Worm (Caenorhabditis elegans) whole organism, L1 larva: ENCODE results near the gene txt-17.

Source experiments
- C16A3.4 ChIP-seq: fragments of 150-350 bp; optimal IDR thresholded peaks from 2 replicates; lab custom pipeline; 2014; ENCODE audit warnings: missing biosample characterization, missing genetic modification characterization
- C34B4.2 ChIP-seq: sonication (generic microtip); optimal IDR thresholded peaks from 2 replicates; lab custom pipeline; 2017; ENCODE audit warnings: mild to moderate bottlenecking, missing genetic modification characterization, missing compliant biosample characterization
- F16B12.6 ChIP-seq: fragments of 150-350 bp; optimal IDR thresholded peaks from 2 replicates; lab custom pipeline; 2014; ENCODE audit warnings: missing biosample characterization, missing genetic modification characterization
- ama-1 ChIP-seq: fragments of 150-350 bp; optimal IDR thresholded peaks from 2 replicates; lab custom pipeline; 2014
- blmp-1 ChIP-seq: fragments of 150-350 bp; optimal IDR thresholded peaks from 2 replicates; lab custom pipeline; 2014; ENCODE audit warnings: missing biosample characterization, missing genetic modification characterization
- ceh-8 ChIP-seq: fragments of 200-800 bp; sonication (Bioruptor generic); optimal IDR thresholded peaks from 2 replicates; lab custom pipeline; 2018; ENCODE audit warnings: mild to moderate bottlenecking, missing genetic modification characterization, moderate library complexity, missing compliant biosample characterization
- dsc-1 ChIP-seq: sonication (generic microtip); optimal IDR thresholded peaks from 2 replicates; lab custom pipeline; 2016; ENCODE audit warnings: mild to moderate bottlenecking, missing genetic modification characterization, missing compliant biosample characterization
- efl-1 ChIP-seq, 4 experiments: fragments of 150-350 bp; optimal IDR thresholded peaks in 3 of 4; peaks in 1 of 4; 1 replicate in 1 of 4; 2 replicates in 3 of 4; lab custom pipeline; 2014; ENCODE audit warnings: missing biosample characterization in 2 of 4, missing genetic modification characterization in 2 of 4, missing genetic modification reagents in 2 of 4
- efl-3 ChIP-seq: fragments of 200-800 bp; sonication (Bioruptor generic); optimal IDR thresholded peaks from 2 replicates; lab custom pipeline; 2018; ENCODE audit warnings: mild to moderate bottlenecking, missing genetic modification characterization, missing compliant biosample characterization
- elt-2 ChIP-seq: sonication (generic microtip); optimal IDR thresholded peaks from 2 replicates; lab custom pipeline; 2016; ENCODE audit warnings: missing genetic modification characterization, mild to moderate bottlenecking, inconsistent platforms, missing compliant biosample characterization, missing genetic modification reagents
- elt-3 ChIP-seq, 6 experiments: fragments of 150-350 bp in 1 of 6; sonication (generic microtip); optimal IDR thresholded peaks; 2 replicates each; lab custom pipeline; 2017 to 2018; ENCODE audit warnings: missing biosample characterization in 6 of 6, missing genetic modification characterization in 6 of 6, inconsistent platforms in 1 of 6
- ets-5 ChIP-seq: fragments of 200-800 bp; sonication (Bioruptor generic); IDR thresholded peaks from 2 replicates; pipeline ENCODE4 v1.3.6; 2022; ENCODE audit warnings: missing genetic modification characterization, missing compliant biosample characterization
- fkh-8 ChIP-seq: sonication (generic microtip); optimal IDR thresholded peaks from 2 replicates; lab custom pipeline; 2016; ENCODE audit warnings: mild to moderate bottlenecking, missing genetic modification characterization, missing compliant biosample characterization
- fos-1 ChIP-seq: fragments of 150-350 bp; optimal IDR thresholded peaks from 2 replicates; lab custom pipeline; 2014; ENCODE audit warnings: missing biosample characterization, missing genetic modification characterization
- hlh-4 ChIP-seq: sonication (generic microtip); optimal IDR thresholded peaks from 2 replicates; lab custom pipeline; 2016; ENCODE audit warnings: mild to moderate bottlenecking, missing genetic modification characterization, missing compliant biosample characterization
- hpl-2 ChIP-seq: fragments of 150-350 bp; optimal IDR thresholded peaks from 2 replicates; lab custom pipeline; 2014; ENCODE audit warnings: missing biosample characterization, missing genetic modification reagents, missing genetic modification characterization
- lin-13 ChIP-seq: fragments of 150-350 bp; optimal IDR thresholded peaks from 2 replicates; lab custom pipeline; 2014; ENCODE audit warnings: missing biosample characterization, missing genetic modification reagents, missing genetic modification characterization
- lin-35 ChIP-seq, 2 experiments: fragments of 150-350 bp; optimal IDR thresholded peaks; 2 replicates each; lab custom pipeline; 2014; ENCODE audit warnings: missing biosample characterization in 2 of 2, missing genetic modification characterization in 2 of 2, missing genetic modification reagents in 2 of 2
- lin-39 ChIP-seq: fragments of 150-350 bp; optimal IDR thresholded peaks from 2 replicates; lab custom pipeline; 2014; ENCODE audit warnings: missing biosample characterization, missing genetic modification reagents, missing genetic modification characterization
- lsy-2 ChIP-seq, 2 experiments: fragments of 150-350 bp; optimal IDR thresholded peaks; 2 replicates each; lab custom pipeline; 2014; ENCODE audit warnings: missing biosample characterization in 2 of 2, missing genetic modification characterization in 2 of 2
- mdl-1 ChIP-seq, 2 experiments: fragments of 150-350 bp; optimal IDR thresholded peaks; 2 replicates each; lab custom pipeline; 2014 to 2017; ENCODE audit warnings: missing biosample characterization in 2 of 2, missing genetic modification characterization in 2 of 2, inconsistent platforms in 1 of 2
- mef-2 ChIP-seq: fragments of 150-350 bp; optimal IDR thresholded peaks from 2 replicates; lab custom pipeline; 2014; ENCODE audit warnings: missing biosample characterization, missing genetic modification characterization
- mep-1 ChIP-seq: fragments of 150-350 bp; optimal IDR thresholded peaks from 2 replicates; lab custom pipeline; 2014; ENCODE audit warnings: missing biosample characterization, missing genetic modification characterization
- nhr-11 ChIP-seq: fragments of 150-350 bp; optimal IDR thresholded peaks from 2 replicates; lab custom pipeline; 2014; ENCODE audit warnings: missing biosample characterization, missing genetic modification characterization
- nhr-12 ChIP-seq: sonication (generic microtip); optimal IDR thresholded peaks from 2 replicates; lab custom pipeline; 2017; ENCODE audit warnings: missing biosample characterization, missing genetic modification characterization
- nhr-19 ChIP-seq: fragments of 200-800 bp; sonication (Bioruptor generic); conservative IDR thresholded peaks from 2 replicates; pipeline ENCODE4 v1.3.6; 2022; ENCODE audit warnings: missing genetic modification characterization, missing compliant biosample characterization
- nhr-237 ChIP-seq: fragments of 150-350 bp; optimal IDR thresholded peaks from 2 replicates; lab custom pipeline; 2014; ENCODE audit warnings: missing biosample characterization, missing genetic modification characterization
- nhr-71 ChIP-seq: sonication (generic microtip); optimal IDR thresholded peaks from 2 replicates; lab custom pipeline; 2016; ENCODE audit warnings: mild to moderate bottlenecking, missing genetic modification characterization, moderate library complexity, missing compliant biosample characterization
- nhr-76 ChIP-seq: sonication (generic microtip); optimal IDR thresholded peaks from 2 replicates; lab custom pipeline; 2017; ENCODE audit warnings: missing biosample characterization, missing genetic modification characterization
- nhr-77 ChIP-seq: fragments of 150-350 bp; optimal IDR thresholded peaks from 2 replicates; lab custom pipeline; 2014; ENCODE audit warnings: missing biosample characterization, missing genetic modification characterization
- nhr-85 ChIP-seq: sonication (generic microtip); peaks from one replicate; lab custom pipeline; 2016; ENCODE audit warnings: missing genetic modification characterization, inconsistent platforms, missing compliant biosample characterization
- pag-3 ChIP-seq: sonication (generic microtip); optimal IDR thresholded peaks from 2 replicates; lab custom pipeline; 2017; ENCODE audit warnings: missing genetic modification characterization, mild to moderate bottlenecking, missing compliant biosample characterization, antibody characterized with exemption, borderline replicate concordance; ENCODE audit not compliant: insufficient read depth
- pax-3 ChIP-seq: fragments of 200-800 bp; sonication (Bioruptor generic); optimal IDR thresholded peaks from 2 replicates; lab custom pipeline; 2018; ENCODE audit warnings: mild to moderate bottlenecking, missing genetic modification characterization, moderate library complexity, missing compliant biosample characterization
- pqm-1 ChIP-seq: sonication (generic microtip); optimal IDR thresholded peaks from 3 replicates; lab custom pipeline; 2017; ENCODE audit warnings: missing biosample characterization, missing genetic modification characterization
- rnt-1 ChIP-seq: sonication (generic microtip); optimal IDR thresholded peaks from 2 replicates; lab custom pipeline; 2016; ENCODE audit warnings: mild to moderate bottlenecking, missing genetic modification characterization, moderate library complexity, missing compliant biosample characterization
- skn-1 ChIP-seq: fragments of 150-350 bp; optimal IDR thresholded peaks from 2 replicates; lab custom pipeline; 2014; ENCODE audit warnings: missing biosample characterization, missing genetic modification characterization
- snpc-4 ChIP-seq: fragments of 150-350 bp; optimal IDR thresholded peaks from 2 replicates; lab custom pipeline; 2014; ENCODE audit warnings: missing biosample characterization, missing genetic modification characterization
- snu-23 ChIP-seq: sonication (generic microtip); optimal IDR thresholded peaks from 2 replicates; lab custom pipeline; 2016; ENCODE audit warnings: missing genetic modification characterization, missing compliant biosample characterization
- sox-4 ChIP-seq: sonication (generic microtip); optimal IDR thresholded peaks from 2 replicates; lab custom pipeline; 2016; ENCODE audit warnings: missing genetic modification characterization, missing compliant biosample characterization
- sptf-1 ChIP-seq: fragments of 150-350 bp; optimal IDR thresholded peaks from 2 replicates; lab custom pipeline; 2014; ENCODE audit warnings: missing biosample characterization, missing genetic modification characterization
- tbx-2 ChIP-seq: sonication (generic microtip); optimal IDR thresholded peaks from 2 replicates; lab custom pipeline; 2016; ENCODE audit warnings: missing genetic modification characterization, missing compliant biosample characterization
- tlp-1 ChIP-seq: fragments of 150-350 bp; optimal IDR thresholded peaks from 2 replicates; lab custom pipeline; 2014; ENCODE audit warnings: missing biosample characterization, missing genetic modification characterization
- unc-62 ChIP-seq: fragments of 150-350 bp; optimal IDR thresholded peaks from 2 replicates; lab custom pipeline; 2014; ENCODE audit warnings: missing biosample characterization, missing genetic modification reagents, missing genetic modification characterization
- xbp-1 ChIP-seq: sonication (generic microtip); optimal IDR thresholded peaks from 2 replicates; lab custom pipeline; 2016; ENCODE audit warnings: missing genetic modification characterization, missing compliant biosample characterization
- zip-4 ChIP-seq: fragments of 200-800 bp; sonication (Bioruptor generic); optimal IDR thresholded peaks from 2 replicates; lab custom pipeline; 2018; ENCODE audit warnings: mild to moderate bottlenecking, missing genetic modification characterization, moderate library complexity, missing compliant biosample characterization

Gene txt-17

DNA sequence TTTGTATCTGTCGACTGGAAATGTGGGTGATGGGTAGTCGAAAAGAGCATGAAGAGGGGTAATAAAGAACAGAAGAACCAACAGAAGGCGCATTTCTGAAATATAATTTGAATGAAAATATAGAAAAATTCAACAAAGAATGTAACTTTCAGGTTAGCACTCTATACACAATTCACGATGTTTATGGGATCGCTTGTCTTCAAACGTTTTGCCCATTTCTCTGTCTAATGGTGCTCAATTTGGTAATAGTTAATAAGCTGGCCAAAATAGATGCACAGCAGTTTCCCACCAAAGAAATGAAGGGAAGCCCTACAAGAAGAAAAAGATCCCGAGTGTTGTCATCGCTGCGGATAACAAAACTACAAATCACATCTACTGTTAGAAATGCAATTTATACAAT, 5.5 kb downstream of the txt-17 start, which contains the start of gene F20A1.8:
Gene F20A1.8 (minus strand): TSS at position 101 of the 400 bp plus-strand sequence.
- TF ChIP-seq pax-3 (tag; lab: Kevin White, UChicago) (no peak), nhr-11 (tag; lab: Kevin White, UChicago) (no peak), mep-1 (tag; lab: Kevin White, UChicago) (no peak)

DNA sequence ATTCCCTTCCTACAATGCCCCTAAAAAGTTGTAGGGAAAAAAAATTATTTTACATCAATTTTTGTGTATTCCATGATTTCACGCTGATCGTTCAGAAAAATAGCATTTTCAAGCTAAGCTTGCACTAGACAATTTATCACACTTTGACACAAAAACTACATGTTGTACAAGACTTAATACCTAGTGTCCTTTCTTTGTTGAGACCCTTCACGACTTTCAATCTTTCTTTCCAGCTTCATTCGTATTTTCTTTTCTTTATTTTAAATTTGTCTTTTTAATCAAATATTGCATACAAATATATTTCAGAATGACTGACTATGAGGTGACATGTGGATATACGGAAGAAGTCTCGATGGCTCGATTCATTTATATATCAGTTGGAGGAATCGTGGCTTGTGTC, 7.0 kb downstream of the txt-17 start, which contains the start of gene F20A1.2:
Gene F20A1.2 (plus strand): TSS at position 301 of the 400 bp plus-strand sequence.
- TF ChIP-seq sox-4 (tag; lab: Kevin White, UChicago) = no peak
- TF ChIP-seq rnt-1 (tag; lab: Kevin White, UChicago) = no peak
- no peak for TF ChIP-seq hpl-2
- no peak for TF ChIP-seq nhr-237 (tag; lab: Kevin White, UChicago)
- no peak for TF ChIP-seq hlh-4
- no peak for TF ChIP-seq skn-1 (tag; lab: Kevin White, UChicago)
- no peak for TF ChIP-seq nhr-76 (tag; lab: Kevin White, UChicago)
- TF ChIP-seq xbp-1 = no peak
- TF ChIP-seq zip-4 (GFP tag; lab: Kevin White, UChicago) = no peak
- TF ChIP-seq lsy-2 (tag; optimal IDR thresholded peaks at IDR 0.05; lab: Kevin White, UChicago) = no peak
- TF ChIP-seq pqm-1 (tag; lab: Kevin White, UChicago) = no peak
- TF ChIP-seq mef-2 (tag; lab: Kevin White, UChicago) = no peak
- TF ChIP-seq nhr-71 = no peak
- TF ChIP-seq nhr-85 = no peak
- no peak for TF ChIP-seq dsc-1 (tag; lab: Kevin White, UChicago)
- no peak for TF ChIP-seq unc-62
- no peak for TF ChIP-seq F16B12.6 (tag; lab: Kevin White, UChicago)
- no peak for TF ChIP-seq tlp-1 (tag; lab: Kevin White, UChicago)
- no peak for TF ChIP-seq lin-35 (GFP tag; optimal IDR thresholded peaks at IDR 0.05; lab: Kevin White, UChicago)
- TF ChIP-seq, all 84 proteins: peak for 0

DNA sequence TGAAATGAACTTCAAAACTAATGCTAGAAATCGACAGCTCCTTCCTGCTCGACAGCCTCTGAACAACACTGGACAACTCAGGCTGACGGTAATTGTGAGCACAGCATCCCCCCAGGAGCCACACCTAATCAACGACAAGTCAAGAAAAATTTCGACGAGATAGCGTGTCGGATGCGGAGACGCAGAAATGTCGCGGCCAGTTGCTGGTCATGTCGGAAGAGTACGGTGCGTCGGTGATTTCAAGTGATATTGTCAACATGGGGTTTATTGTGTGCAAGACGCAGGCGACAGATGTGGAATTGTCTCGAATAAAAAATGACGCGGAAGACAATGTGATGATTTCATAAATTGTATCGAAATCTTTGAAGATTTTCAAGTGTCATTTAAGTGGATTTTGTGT, 16.5 kb downstream of the txt-17 start, which contains the start of gene twk-11:
Gene twk-11 (minus strand): TSS at position 101 of the 400 bp plus-strand sequence.
- no peak for TF ChIP-seq elt-3 (tag; optimal IDR thresholded peaks at IDR 0.05; lab: Kevin White, UChicago)
- no peak for TF ChIP-seq lin-13 (GFP tag; lab: Kevin White, UChicago)
- no peak for TF ChIP-seq zip-4 (GFP tag; lab: Kevin White, UChicago)
- TF ChIP-seq C16A3.4 (tag; lab: Kevin White, UChicago) = no peak
- TF ChIP-seq rnt-1 (tag; lab: Kevin White, UChicago) = no peak
- TF ChIP-seq elt-2 (tag; lab: Kevin White, UChicago) = no peak
- TF ChIP-seq nhr-12 (tag; lab: Kevin White, UChicago) = no peak
- no peak for TF ChIP-seq ama-1 (lab: Kevin White, UChicago)
- TF ChIP-seq fos-1 (tag; lab: Kevin White, UChicago) = no peak
- no peak for TF ChIP-seq mep-1 (tag; lab: Kevin White, UChicago)
- TF ChIP-seq pag-3 (tag; lab: Kevin White, UChicago) = no peak
- no peak for TF ChIP-seq ceh-8
- no peak for TF ChIP-seq blmp-1 (tag; lab: Kevin White, UChicago)
- TF ChIP-seq tbx-2 = no peak
- TF ChIP-seq nhr-19 (GFP tag; lab: Robert Waterston, UW) = no peak

ce11 chrV:7027055-7027454, 25.9 kb downstream of the txt-17 start, which contains the start of gene F20A1.6:
F20A1.6 (minus strand) TSS chrV:7027155.
- TF ChIP-seq nhr-237 (tag; lab: Kevin White, UChicago) (no peak), ets-5 (GFP tag; lab: Robert Waterston, UW) (no peak), snu-23 (GFP tag; lab: Kevin White, UChicago) (no peak), blmp-1 (tag; lab: Kevin White, UChicago) (no peak), ama-1 (lab: Kevin White, UChicago) (no peak), efl-3 (GFP tag; lab: Kevin White, UChicago) (no peak), efl-1 (optimal IDR thresholded peaks at IDR 0.05; lab: Kevin White, UChicago) (no peak), efl-1 (GFP tag; optimal IDR thresholded peaks at IDR 0.05 in 1 of 2; lab: Kevin White, UChicago) (no peak), tbx-2 (no peak), fkh-8 (tag; lab: Kevin White, UChicago) (no peak), nhr-11 (tag; lab: Kevin White, UChicago) (no peak), C34B4.2 (tag; lab: Kevin White, UChicago) (no peak), lin-39 (tag; lab: Kevin White, UChicago) (no peak), mdl-1 (tag; optimal IDR thresholded peaks at IDR 0.05; lab: Kevin White, UChicago) (no peak), hpl-2 (no peak), sptf-1 (tag; lab: Kevin White, UChicago) (no peak), snpc-4 (tag; lab: Kevin White, UChicago) (no peak), F16B12.6 (tag; lab: Kevin White, UChicago) (no peak), fos-1 (tag; lab: Kevin White, UChicago) (no peak), nhr-77 (tag; lab: Kevin White, UChicago) (no peak)
